Worm (Caenorhabditis elegans) whole organism, L2 larva: ENCODE data around the gene F41E6.1.

Source experiments
- C34F6.9 ChIP-seq: fragments of 150-350 bp; optimal IDR thresholded peaks from 2 replicates; lab custom pipeline; 2014; ENCODE audit warnings: missing biosample characterization, missing genetic modification characterization
- F13H6.1 ChIP-seq: sonication (generic microtip); optimal IDR thresholded peaks from 2 replicates; lab custom pipeline; 2016; ENCODE audit warnings: missing genetic modification characterization, missing compliant biosample characterization
- R02D3.7 ChIP-seq: fragments of 150-350 bp; optimal IDR thresholded peaks from 2 replicates; lab custom pipeline; 2014; ENCODE audit warnings: missing biosample characterization, missing genetic modification characterization
- Y55F3AM.14 ChIP-seq: fragments of 200-800 bp; sonication (Bioruptor generic); optimal IDR thresholded peaks from 2 replicates; lab custom pipeline; 2018; ENCODE audit warnings: mild to moderate bottlenecking, missing genetic modification characterization, missing compliant biosample characterization
- ZK546.5 ChIP-seq: sonication (generic microtip); optimal IDR thresholded peaks from 2 replicates; lab custom pipeline; 2017; ENCODE audit warnings: missing biosample characterization, missing genetic modification characterization
- alr-1 ChIP-seq: fragments of 150-350 bp; optimal IDR thresholded peaks from 2 replicates; lab custom pipeline; 2014; ENCODE audit warnings: missing biosample characterization, missing genetic modification characterization
- aly-2 ChIP-seq: fragments of 150-350 bp; optimal IDR thresholded peaks from 2 replicates; lab custom pipeline; 2014; ENCODE audit warnings: missing biosample characterization, missing genetic modification characterization
- ama-1 ChIP-seq: fragments of 150-350 bp; optimal IDR thresholded peaks from 2 replicates; lab custom pipeline; 2018; ENCODE audit warnings: inconsistent platforms
- blmp-1 ChIP-seq: sonication (generic microtip); optimal IDR thresholded peaks from 2 replicates; lab custom pipeline; 2017; ENCODE audit warnings: missing genetic modification characterization, mild to moderate bottlenecking, missing compliant biosample characterization, antibody characterized with exemption, moderate library complexity; ENCODE audit not compliant: insufficient read depth
- ceh-16 ChIP-seq: fragments of 150-350 bp; optimal IDR thresholded peaks from 2 replicates; lab custom pipeline; 2014; ENCODE audit warnings: missing biosample characterization, missing genetic modification characterization
- ceh-82 ChIP-seq: fragments of 150-350 bp; optimal IDR thresholded peaks from 2 replicates; lab custom pipeline; 2014; ENCODE audit warnings: missing biosample characterization, missing genetic modification characterization
- crh-2 ChIP-seq: sonication (generic microtip); optimal IDR thresholded peaks from 2 replicates; lab custom pipeline; 2017; ENCODE audit warnings: missing biosample characterization, missing genetic modification characterization
- egl-27 ChIP-seq: sonication (generic microtip); optimal IDR thresholded peaks from 3 replicates; lab custom pipeline; 2017; ENCODE audit warnings: missing biosample characterization, missing genetic modification reagents, missing genetic modification characterization
- elt-1 ChIP-seq: fragments of 150-350 bp; optimal IDR thresholded peaks from 2 replicates; lab custom pipeline; 2014; ENCODE audit warnings: missing biosample characterization, missing genetic modification characterization
- elt-3 ChIP-seq: sonication (generic microtip); optimal IDR thresholded peaks from 2 replicates; lab custom pipeline; 2017; ENCODE audit warnings: missing biosample characterization, missing genetic modification characterization
- fos-1 ChIP-seq: fragments of 150-350 bp; optimal IDR thresholded peaks from 2 replicates; lab custom pipeline; 2014; ENCODE audit warnings: missing biosample characterization, missing genetic modification characterization
- gmeb-1 ChIP-seq: fragments of 150-350 bp; optimal IDR thresholded peaks from 2 replicates; lab custom pipeline; 2014; ENCODE audit warnings: missing biosample characterization, missing genetic modification characterization
- lin-11 ChIP-seq: fragments of 150-350 bp; sonication (generic microtip); optimal IDR thresholded peaks from 2 replicates; lab custom pipeline; 2014; ENCODE audit warnings: missing biosample characterization, missing genetic modification characterization, inconsistent platforms, mixed read lengths
- lin-13 ChIP-seq: fragments of 150-350 bp; optimal IDR thresholded peaks from 2 replicates; lab custom pipeline; 2014; ENCODE audit warnings: missing biosample characterization, missing genetic modification reagents, missing genetic modification characterization
- lsy-2 ChIP-seq, 2 experiments: fragments of 150-350 bp in 1 of 2; sonication (generic microtip) in 1 of 2; optimal IDR thresholded peaks; 2 replicates each; lab custom pipeline; 2014 to 2017; ENCODE audit warnings: missing biosample characterization in 2 of 2, missing genetic modification characterization in 2 of 2
- mab-5 ChIP-seq: fragments of 150-350 bp; optimal IDR thresholded peaks from 2 replicates; lab custom pipeline; 2014; ENCODE audit warnings: missing biosample characterization, missing genetic modification characterization
- mbf-1 ChIP-seq: sonication (generic microtip); optimal IDR thresholded peaks from 2 replicates; lab custom pipeline; 2017; ENCODE audit warnings: missing biosample characterization, missing genetic modification characterization
- mdl-1 ChIP-seq, 2 experiments: fragments of 150-350 bp in 1 of 2; sonication (generic microtip) in 1 of 2; optimal IDR thresholded peaks; 2 replicates each; lab custom pipeline; 2017; ENCODE audit warnings: missing biosample characterization in 2 of 2, missing genetic modification characterization in 2 of 2
- nhr-10 ChIP-seq: sonication (generic microtip); optimal IDR thresholded peaks from 2 replicates; lab custom pipeline; 2017; ENCODE audit warnings: missing biosample characterization, missing genetic modification characterization
- nhr-11 ChIP-seq: fragments of 150-350 bp; optimal IDR thresholded peaks from 2 replicates; lab custom pipeline; 2014; ENCODE audit warnings: missing biosample characterization, missing genetic modification characterization
- nhr-12 ChIP-seq: fragments of 150-350 bp; optimal IDR thresholded peaks from 2 replicates; lab custom pipeline; 2014; ENCODE audit warnings: missing biosample characterization, missing genetic modification characterization
- nhr-129 ChIP-seq: fragments of 150-350 bp; optimal IDR thresholded peaks from 2 replicates; lab custom pipeline; 2014; ENCODE audit warnings: missing biosample characterization, missing genetic modification characterization
- nhr-21 ChIP-seq: fragments of 150-350 bp; optimal IDR thresholded peaks from 2 replicates; lab custom pipeline; 2014; ENCODE audit warnings: missing biosample characterization, missing genetic modification characterization
- nhr-23 ChIP-seq: fragments of 150-350 bp; optimal IDR thresholded peaks from 2 replicates; lab custom pipeline; 2014; ENCODE audit warnings: missing biosample characterization, missing genetic modification reagents, missing genetic modification characterization
- nhr-237 ChIP-seq: fragments of 150-350 bp; optimal IDR thresholded peaks from 2 replicates; lab custom pipeline; 2014; ENCODE audit warnings: missing biosample characterization, missing genetic modification characterization
- nhr-25 ChIP-seq: fragments of 150-350 bp; sonication (generic microtip); optimal IDR thresholded peaks from 3 replicates; lab custom pipeline; 2014; ENCODE audit warnings: missing biosample characterization, missing genetic modification characterization
- nhr-6 ChIP-seq: fragments of 150-350 bp; optimal IDR thresholded peaks from 2 replicates; lab custom pipeline; 2014; ENCODE audit warnings: missing biosample characterization, missing genetic modification characterization
- nhr-77 ChIP-seq: fragments of 150-350 bp; optimal IDR thresholded peaks from 2 replicates; lab custom pipeline; 2014; ENCODE audit warnings: missing biosample characterization, missing genetic modification characterization
- peb-1 ChIP-seq: fragments of 150-350 bp; optimal IDR thresholded peaks from 2 replicates; lab custom pipeline; 2014; ENCODE audit warnings: missing biosample characterization, missing genetic modification characterization
- sem-4 ChIP-seq: fragments of 150-350 bp; optimal IDR thresholded peaks from 2 replicates; lab custom pipeline; 2014; ENCODE audit warnings: missing biosample characterization, missing genetic modification reagents, missing genetic modification characterization
- skn-1 ChIP-seq: sonication (generic microtip); optimal IDR thresholded peaks from 2 replicates; lab custom pipeline; 2017; ENCODE audit warnings: missing biosample characterization, missing genetic modification characterization
- sma-3 ChIP-seq: sonication (generic microtip); optimal IDR thresholded peaks from 2 replicates; lab custom pipeline; 2016; ENCODE audit warnings: missing genetic modification reagents, missing genetic modification characterization, missing compliant biosample characterization
- sma-9 ChIP-seq, 2 experiments: fragments of 150-350 bp in 1 of 2; sonication (generic microtip) in 1 of 2; optimal IDR thresholded peaks; 2 replicates each; lab custom pipeline; 2014 to 2016; ENCODE audit warnings: missing genetic modification characterization in 2 of 2, mild to moderate bottlenecking in 1 of 2, missing biosample characterization in 1 of 2, missing compliant biosample characterization in 1 of 2, missing genetic modification reagents in 1 of 2, moderate library complexity in 1 of 2
- snpc-4 ChIP-seq: fragments of 150-350 bp; optimal IDR thresholded peaks from 2 replicates; lab custom pipeline; 2014; ENCODE audit warnings: missing biosample characterization, missing genetic modification characterization
- unc-39 ChIP-seq: fragments of 150-350 bp; optimal IDR thresholded peaks from 2 replicates; lab custom pipeline; 2014; ENCODE audit warnings: missing biosample characterization, missing genetic modification characterization
- unc-55 ChIP-seq: fragments of 150-350 bp; sonication (generic microtip); optimal IDR thresholded peaks from 3 replicates; lab custom pipeline; 2014; ENCODE audit warnings: missing biosample characterization, missing genetic modification reagents, missing genetic modification characterization
- unc-62 ChIP-seq: fragments of 150-350 bp; optimal IDR thresholded peaks from 2 replicates; lab custom pipeline; 2014; ENCODE audit warnings: missing biosample characterization, missing genetic modification reagents, missing genetic modification characterization
- zag-1 ChIP-seq: fragments of 150-350 bp; optimal IDR thresholded peaks from 2 replicates; lab custom pipeline; 2014; ENCODE audit warnings: missing biosample characterization, missing genetic modification characterization
- ztf-1 ChIP-seq: fragments of 200-800 bp; sonication (Bioruptor generic); conservative IDR thresholded peaks from 2 replicates; pipeline ENCODE4 v1.3.6; 2022; ENCODE audit warnings: missing genetic modification characterization, missing compliant biosample characterization
- ztf-11 ChIP-seq: sonication (generic microtip); optimal IDR thresholded peaks from 2 replicates; lab custom pipeline; 2017; ENCODE audit warnings: missing biosample characterization, missing genetic modification characterization
- ztf-4 ChIP-seq: fragments of 150-350 bp; optimal IDR thresholded peaks from 2 replicates; lab custom pipeline; 2014; ENCODE audit warnings: missing biosample characterization, missing genetic modification characterization

Gene F41E6.1

DNA sequence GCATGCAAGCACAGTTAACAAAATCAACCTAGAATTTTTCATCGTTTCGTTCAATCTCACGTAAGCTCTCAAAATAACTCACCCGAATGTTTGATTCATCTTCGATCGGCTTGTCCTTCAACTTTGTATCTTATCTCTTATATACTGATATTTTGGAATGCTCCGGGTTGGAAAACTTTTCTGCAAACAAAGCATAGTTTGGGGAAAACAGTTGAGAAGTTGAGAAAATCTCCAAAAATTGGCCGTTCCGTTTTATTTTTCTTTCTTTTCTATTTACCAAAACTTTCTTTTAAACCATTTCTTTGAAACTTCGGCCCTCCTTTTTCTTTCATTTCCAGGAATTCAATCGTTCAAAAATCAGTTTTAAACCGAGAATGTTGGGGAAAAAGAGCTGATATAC, 19.8 kb upstream of the F41E6.1 start, which contains the start of gene F41E6.15:
Gene F41E6.15 (minus strand): TSS at position 101 of the 400 bp plus-strand sequence.
- TF ChIP-seq crh-2 (tag; lab: Kevin White, UChicago) (no peak), zag-1 (tag; lab: Kevin White, UChicago) (no peak), R02D3.7 (tag; lab: Kevin White, UChicago) (no peak), ztf-11 (tag; lab: Kevin White, UChicago) (no peak), gmeb-1 (tag; lab: Kevin White, UChicago) (no peak), mbf-1 (no peak), nhr-25 (no peak), C34F6.9 (tag; lab: Kevin White, UChicago) (no peak), ZK546.5 (tag; lab: Kevin White, UChicago) (no peak)

DNA sequence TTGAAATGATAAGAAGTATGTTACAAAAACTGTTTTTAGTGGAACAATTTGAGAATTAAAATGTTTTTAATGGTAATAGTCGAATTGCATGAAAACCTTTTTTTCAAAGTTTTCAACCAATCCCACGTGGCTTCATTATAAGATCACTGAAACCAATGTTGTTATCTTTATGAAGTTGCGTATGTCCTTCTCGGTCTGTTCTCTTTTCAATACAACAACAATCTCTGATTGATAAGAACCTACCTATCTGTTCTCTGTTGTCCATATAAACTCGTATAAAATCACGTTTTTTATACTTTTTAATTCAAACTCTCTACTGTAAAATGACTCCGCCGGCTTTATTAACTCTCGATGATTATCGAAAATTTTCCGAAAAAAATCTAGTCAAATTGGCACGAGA, 19.1 kb upstream of the F41E6.1 start, which contains the start of gene F41E6.5:
Gene F41E6.5 (plus strand): TSS at position 209 of the 400 bp plus-strand sequence.
- TF ChIP-seq fos-1 (tag; lab: Kevin White, UChicago) (peak; percentile 26), ceh-82 (tag; lab: Kevin White, UChicago) (no peak), crh-2 (tag; lab: Kevin White, UChicago) (peak; percentile 72), unc-62 (GFP tag; lab: Kevin White, UChicago) (no peak), sma-9 (GFP tag; optimal IDR thresholded peaks at IDR 0.05; lab: Kevin White, UChicago) (peak; percentile 47), sma-9 (tag; optimal IDR thresholded peaks at IDR 0.05; lab: Kevin White, UChicago) (no peak), unc-39 (tag; lab: Kevin White, UChicago) (no peak), nhr-23 (tag; lab: Kevin White, UChicago) (no peak), nhr-21 (tag; lab: Kevin White, UChicago) (peak; percentile 1)

DNA sequence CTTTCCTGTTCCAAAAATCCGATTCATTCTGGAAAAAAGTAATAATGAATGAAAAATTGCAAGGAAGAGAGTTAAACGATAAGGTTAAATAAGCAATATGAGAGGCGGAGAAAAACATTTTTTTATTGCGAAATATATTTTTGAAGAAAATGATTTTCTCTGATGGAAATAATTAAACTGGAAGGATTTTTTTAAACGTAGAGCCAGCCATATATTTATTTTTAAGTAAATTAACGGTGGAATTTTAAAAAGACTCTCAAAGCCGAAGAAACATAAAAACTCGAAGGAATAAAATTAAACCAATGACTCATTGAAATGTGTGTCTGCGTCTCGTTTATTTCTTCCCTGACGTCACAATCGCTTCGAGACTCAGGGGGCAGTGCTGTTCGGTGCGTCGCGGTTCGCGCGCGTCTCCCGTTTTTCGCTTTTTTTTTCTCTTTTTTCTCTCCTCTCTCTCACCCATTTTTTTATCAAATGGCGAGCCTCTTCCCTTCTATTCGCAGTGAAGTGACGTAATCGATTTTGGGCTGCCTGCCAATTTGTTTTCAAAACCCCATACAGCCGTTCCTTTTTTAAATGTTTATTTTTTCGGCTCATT, 16.2 kb upstream of the F41E6.1 start, which contains the start of gene vps-60:
Gene vps-60 (minus strand): TSS at position 30 of the 598 bp plus-strand sequence.
- TF ChIP-seq unc-55 (peak; percentile 99), lin-13 (GFP tag; lab: Kevin White, UChicago) (peak; percentile 94), crh-2 (tag; lab: Kevin White, UChicago) (peak; percentile 98), F13H6.1 (tag; lab: Kevin White, UChicago) (peak; percentile 90), nhr-10 (peak; percentile 20), aly-2 (tag; lab: Kevin White, UChicago) (no peak), elt-3 (tag; lab: Kevin White, UChicago) (no peak), ztf-4 (peak; percentile 90), skn-1 (tag; lab: Kevin White, UChicago) (peak; percentile 14), nhr-6 (tag; lab: Kevin White, UChicago) (peak; percentile 76), ceh-82 (tag; lab: Kevin White, UChicago) (no peak), elt-1 (tag; lab: Kevin White, UChicago) (no peak), nhr-129 (tag; lab: Kevin White, UChicago) (peak; percentile 92), alr-1 (no peak), peb-1 (tag; lab: Kevin White, UChicago) (no peak), sma-3 (GFP tag; lab: Kevin White, UChicago) (peak; percentile 94), R02D3.7 (tag; lab: Kevin White, UChicago) (no peak), Y55F3AM.14 (peak; percentile 75), gmeb-1 (tag; lab: Kevin White, UChicago) (peak; percentile 84), ZK546.5 (tag; lab: Kevin White, UChicago) (peak; percentile 27), nhr-23 (tag; lab: Kevin White, UChicago) (no peak), egl-27 (tag; lab: Kevin White, UChicago) (peak; percentile 71), mdl-1 (tag; optimal IDR thresholded peaks at IDR 0.05; lab: Kevin White, UChicago) (peak; percentile 29 to 72), mab-5 (tag; lab: Kevin White, UChicago) (peak; percentile 85), snpc-4 (tag; lab: Kevin White, UChicago) (peak; percentile 86), lin-11 (tag; lab: Kevin White, UChicago) (peak; percentile 91), ztf-1 (GFP tag; lab: Robert Waterston, UW) (no peak), fos-1 (tag; lab: Kevin White, UChicago) (peak; percentile 100), nhr-25 (peak; percentile 84), ztf-11 (tag; lab: Kevin White, UChicago) (no peak), nhr-77 (tag; lab: Kevin White, UChicago) (no peak), nhr-11 (tag; lab: Kevin White, UChicago) (no peak), ceh-16 (tag; lab: Kevin White, UChicago) (peak; percentile 30), C34F6.9 (tag; lab: Kevin White, UChicago) (peak; percentile 98), unc-62 (GFP tag; lab: Kevin White, UChicago) (peak; percentile 51), unc-39 (tag; lab: Kevin White, UChicago) (no peak), nhr-21 (tag; lab: Kevin White, UChicago) (peak; percentile 87), nhr-12 (tag; lab: Kevin White, UChicago) (no peak), zag-1 (tag; lab: Kevin White, UChicago) (peak; percentile 84), sem-4 (tag; lab: Kevin White, UChicago) (peak; percentile 90), nhr-237 (no peak), lsy-2 (tag; optimal IDR thresholded peaks at IDR 0.05; lab: Kevin White, UChicago) (peak; percentile 74 to 93), ama-1 (lab: Kevin White, UChicago) (peak; percentile 64), mbf-1 (no peak), blmp-1 (tag; lab: Kevin White, UChicago) (peak; percentile 91)
